Worm (Caenorhabditis elegans) whole organism, L2 larva: ENCODE measurements around the gene F11G11.5.

ENCODE experiments used
- ama-1 ChIP-seq: fragments of 150-350 bp; optimal IDR thresholded peaks from 2 replicates; lab custom pipeline; 2018; ENCODE audit warnings: inconsistent platforms
- dmd-4 ChIP-seq: sonication (generic microtip); optimal IDR thresholded peaks from 2 replicates; lab custom pipeline; 2017; ENCODE audit warnings: missing biosample characterization, missing genetic modification characterization
- egl-27 ChIP-seq: sonication (generic microtip); optimal IDR thresholded peaks from 3 replicates; lab custom pipeline; 2017; ENCODE audit warnings: missing biosample characterization, missing genetic modification reagents, missing genetic modification characterization
- elt-3 ChIP-seq: sonication (generic microtip); optimal IDR thresholded peaks from 2 replicates; lab custom pipeline; 2017; ENCODE audit warnings: missing biosample characterization, missing genetic modification characterization
- fos-1 ChIP-seq: fragments of 150-350 bp; optimal IDR thresholded peaks from 2 replicates; lab custom pipeline; 2014; ENCODE audit warnings: missing biosample characterization, missing genetic modification characterization
- lin-39 ChIP-seq: fragments of 150-350 bp; optimal IDR thresholded peaks from 2 replicates; lab custom pipeline; 2014; ENCODE audit warnings: missing biosample characterization, missing genetic modification reagents, missing genetic modification characterization
- lsy-2 ChIP-seq, 2 experiments: fragments of 150-350 bp in 1 of 2; sonication (generic microtip) in 1 of 2; optimal IDR thresholded peaks; 2 replicates each; lab custom pipeline; 2014 to 2017; ENCODE audit warnings: missing biosample characterization in 2 of 2, missing genetic modification characterization in 2 of 2
- mab-5 ChIP-seq: fragments of 150-350 bp; optimal IDR thresholded peaks from 2 replicates; lab custom pipeline; 2014; ENCODE audit warnings: missing biosample characterization, missing genetic modification characterization
- mdl-1 ChIP-seq, 2 experiments: fragments of 150-350 bp in 1 of 2; sonication (generic microtip) in 1 of 2; optimal IDR thresholded peaks; 2 replicates each; lab custom pipeline; 2017; ENCODE audit warnings: missing biosample characterization in 2 of 2, missing genetic modification characterization in 2 of 2
- nhr-21 ChIP-seq: fragments of 150-350 bp; optimal IDR thresholded peaks from 2 replicates; lab custom pipeline; 2014; ENCODE audit warnings: missing biosample characterization, missing genetic modification characterization
- nhr-77 ChIP-seq: fragments of 150-350 bp; optimal IDR thresholded peaks from 2 replicates; lab custom pipeline; 2014; ENCODE audit warnings: missing biosample characterization, missing genetic modification characterization
- peb-1 ChIP-seq: fragments of 150-350 bp; optimal IDR thresholded peaks from 2 replicates; lab custom pipeline; 2014; ENCODE audit warnings: missing biosample characterization, missing genetic modification characterization
- zag-1 ChIP-seq: fragments of 150-350 bp; optimal IDR thresholded peaks from 2 replicates; lab custom pipeline; 2014; ENCODE audit warnings: missing biosample characterization, missing genetic modification characterization

DNA sequence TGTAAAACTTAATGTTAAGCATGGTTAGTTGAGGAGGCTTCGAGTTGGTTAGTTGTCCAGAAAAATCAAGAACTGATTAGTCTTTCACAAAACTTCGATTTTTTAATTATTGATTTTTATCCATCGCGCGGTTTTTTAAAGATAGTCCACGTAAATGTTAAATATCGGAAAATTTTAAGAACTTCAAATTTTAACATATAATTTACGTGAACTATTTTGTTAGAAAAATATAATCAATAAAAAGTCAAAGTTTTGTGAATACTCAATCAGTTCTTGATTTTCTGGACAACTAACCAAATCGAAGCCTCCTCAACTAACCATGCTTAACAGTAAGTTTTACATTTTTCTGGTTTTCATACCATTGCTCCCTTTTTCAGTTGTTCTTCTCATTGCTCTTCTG is 23.0 kb upstream of the F11G11.5 start, which contains the start of the genes C33F10.11 and C33F10.1:
- TF ChIP-seq mdl-1 (tag; optimal IDR thresholded peaks at IDR 0.05; lab: Kevin White, UChicago) (no peak), nhr-77 (tag; lab: Kevin White, UChicago) (no peak), elt-3 (no peak), mab-5 (no peak), lin-39 (tag; lab: Kevin White, UChicago) (no peak), dmd-4 (tag; lab: Kevin White, UChicago) (no peak), peb-1 (tag; lab: Kevin White, UChicago) (no peak), egl-27 (tag; lab: Kevin White, UChicago) (no peak), zag-1 (no peak), ama-1 (no peak), nhr-21 (tag; lab: Kevin White, UChicago) (no peak), fos-1 (tag; lab: Kevin White, UChicago) (no peak), lsy-2 (tag; optimal IDR thresholded peaks at IDR 0.05; lab: Kevin White, UChicago) (no peak)
